Fruit fly (Drosophila melanogaster): Measurements from ENCODE around the gene CG14708.

Gene CG14708

dm6 chr3R:11562326-11563109, 8.6 kb downstream of the CG14708 start (continued):
- TF ChIP-seq CG10274 (GFP tag; optimal IDR thresholded peaks at IDR 0.05) (peak; percentile 80), CG12659 (GFP tag; optimal IDR thresholded peaks at IDR 0.05) (peak; percentile 88), jigr1 (GFP tag; IDR thresholded peaks at IDR 0.05) (peak; percentile 84; the same call in 2 of the 3 replicates), eyg (GFP tag; optimal IDR thresholded peaks at IDR 0.05) (peak; percentile 93), CG1603 (tag; optimal IDR thresholded peaks at IDR 0.05) (peak; percentile 92), seq (GFP tag; IDR thresholded peaks at IDR 0.05) (peak; percentile 78), peb (GFP tag; IDR thresholded peaks at IDR 0.05) (peak; percentile 89), crc (GFP tag; optimal IDR thresholded peaks at IDR 0.05) (peak; percentile 91), CG5180 (GFP tag; optimal IDR thresholded peaks at IDR 0.05) (peak; percentile 82), bab2 (GFP tag; optimal IDR thresholded peaks at IDR 0.05) (peak; percentile 83), gcm (GFP tag; optimal IDR thresholded peaks at IDR 0.05) (peak; percentile 78), CG10654 (GFP tag; optimal IDR thresholded peaks at IDR 0.05) (peak; percentile 92), ERR (GFP tag; optimal IDR thresholded peaks at IDR 0.05) (peak; percentile 93), chif (GFP tag; optimal IDR thresholded peaks at IDR 0.05) (peak; percentile 81 to 96), CG11247 (GFP tag; IDR thresholded peaks at IDR 0.05) (peak; percentile 93), E2f1 (GFP tag; IDR thresholded peaks at IDR 0.05) (peak; percentile 94), CG6175 (GFP tag; IDR thresholded peaks at IDR 0.05) (peak; percentile 85), CG17328 (GFP tag; IDR thresholded peaks at IDR 0.05) (peak; percentile 88), CG4328 (GFP tag; optimal IDR thresholded peaks at IDR 0.05) (peak; percentile 94), CG4424 (GFP tag; optimal IDR thresholded peaks at IDR 0.05) (peak; percentile 95), CG13424 (tag; optimal IDR thresholded peaks at IDR 0.05) (peak; percentile 85), CG31388 (GFP tag; optimal IDR thresholded peaks at IDR 0.05) (peak; percentile 87), CG11456 (GFP tag; IDR thresholded peaks at IDR 0.05) (peak; percentile 92), slou (GFP tag; optimal IDR thresholded peaks at IDR 0.05) (peak; percentile 88), Taf1 (GFP tag; IDR thresholded peaks at IDR 0.05) (peak; percentile 91), Abd-B (GFP tag; optimal IDR thresholded peaks at IDR 0.05) (peak; percentile 89), kah (GFP tag; optimal IDR thresholded peaks at IDR 0.05) (peak; percentile 74), CG9437 (GFP tag; optimal IDR thresholded peaks at IDR 0.05) (peak; percentile 74), CG9817 (tag; optimal IDR thresholded peaks at IDR 0.05) (peak; percentile 88), CG4730 (GFP tag; IDR thresholded peaks at IDR 0.05) (peak; percentile 86), unpg (GFP tag; optimal IDR thresholded peaks at IDR 0.05) (peak; percentile 91), tll (GFP tag; optimal IDR thresholded peaks at IDR 0.05) (no peak), pros (GFP tag; optimal IDR thresholded peaks at IDR 0.05) (peak; percentile 1), HLH4C (GFP tag; IDR thresholded peaks at IDR 0.05; ENCODE audit: partially characterized antibody) (no peak), grau (tag; optimal IDR thresholded peaks at IDR 0.05) (peak; percentile 99), pnt (GFP tag; optimal IDR thresholded peaks at IDR 0.05) (peak; percentile 94), CG7786 (GFP tag; optimal IDR thresholded peaks at IDR 0.05) (peak; percentile 91), ab (GFP tag; optimal IDR thresholded peaks at IDR 0.05) (peak; percentile 80), dan (GFP tag; IDR thresholded peaks at IDR 0.05) (peak; percentile 57), lbe (GFP tag; optimal IDR thresholded peaks at IDR 0.05) (peak; percentile 92), dpn (GFP tag; optimal IDR thresholded peaks at IDR 0.05) (peak; percentile 90 to 95), az2 (GFP tag; optimal IDR thresholded peaks at IDR 0.05) (peak; percentile 86), cad (GFP tag; optimal IDR thresholded peaks at IDR 0.05) (no peak), Jarid2 (GFP tag; optimal IDR thresholded peaks at IDR 0.05) (peak; percentile 63), nerfin-2 (GFP tag; IDR thresholded peaks at IDR 0.05; ENCODE audit: partially characterized antibody) (0 out of 2 replicates have a peak, but pooled peaks have one; percentile 38), CG6272 (GFP tag; IDR thresholded peaks at IDR 0.05) (peak; percentile 82), B-H2 (GFP tag; optimal IDR thresholded peaks at IDR 0.05) (peak; percentile 80), bowl (GFP tag; IDR thresholded peaks at IDR 0.05) (peak; percentile 67), CG15601 (tag; optimal IDR thresholded peaks at IDR 0.05) (peak; percentile 76)
